Fruit fly (Drosophila melanogaster): ENCODE measurements around the gene CG17271.

CG17271 gene

DNA sequence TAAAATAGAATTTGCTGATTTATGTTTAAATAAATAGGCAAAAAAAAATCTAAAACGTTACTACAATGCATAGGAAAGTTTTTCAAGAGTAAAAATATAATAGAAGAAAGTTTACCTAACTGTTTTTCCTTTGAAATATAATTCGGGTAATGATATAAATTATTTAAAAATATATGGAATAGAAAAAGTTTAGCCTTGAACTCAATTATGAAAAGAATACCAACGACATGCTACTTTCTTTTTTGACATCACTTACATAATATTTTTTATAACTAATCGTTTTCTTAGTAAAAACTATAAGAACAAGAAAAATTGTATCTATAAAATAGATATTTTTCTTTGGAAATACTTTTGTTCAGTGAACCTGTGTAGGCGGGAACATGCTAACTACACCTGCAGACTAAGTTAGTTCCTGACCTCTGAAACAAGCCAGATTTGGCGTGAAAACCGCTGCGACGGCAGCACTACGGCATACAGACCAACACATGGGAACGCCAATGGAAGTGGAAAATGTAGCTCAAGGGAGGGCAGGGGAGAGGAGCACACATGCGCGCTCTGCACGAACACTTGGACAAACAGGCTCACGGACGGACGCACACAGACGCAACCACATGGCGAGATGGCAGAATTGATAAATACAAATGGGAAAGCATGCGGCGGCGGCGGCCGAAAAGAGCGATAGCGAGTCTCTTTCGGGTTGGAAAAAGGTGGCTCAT is 7.9 kb upstream of the CG17271 start (continued):
- TF ChIP-seq pan (optimal IDR thresholded peaks at IDR 0.05) (no peak), pan (GFP tag; optimal IDR thresholded peaks at IDR 0.05 in 1 of 2, IDR thresholded peaks at IDR 0.05 in 1 of 2) (peak in 1 of 2 experiments; percentile 73), pros (GFP tag; optimal IDR thresholded peaks at IDR 0.05) (peak; percentile 24), CG12236 (GFP tag; optimal IDR thresholded peaks at IDR 0.05) (no peak), Med (GFP tag) (peak; percentile 93), stwl (tag; optimal IDR thresholded peaks at IDR 0.05) (no peak), CG17829 (tag; optimal IDR thresholded peaks at IDR 0.05) (peak; percentile 16), Dfd (GFP tag; optimal IDR thresholded peaks at IDR 0.05) (no peak), bab2 (GFP tag; optimal IDR thresholded peaks at IDR 0.05) (no peak), Ravus (GFP tag; IDR thresholded peaks at IDR 0.05) (no peak), CG13424 (tag; optimal IDR thresholded peaks at IDR 0.05) (peak; percentile 28), CG18476 (GFP tag; optimal IDR thresholded peaks at IDR 0.05) (no peak), al (GFP tag; IDR thresholded peaks at IDR 0.05) (peak; percentile 41), CG16815 (GFP tag; optimal IDR thresholded peaks at IDR 0.05) (peak; percentile 41), D19B (GFP tag; optimal IDR thresholded peaks at IDR 0.05) (peak; percentile 13), disco-r (GFP tag; optimal IDR thresholded peaks at IDR 0.05) (no peak), Myb (GFP tag; optimal IDR thresholded peaks at IDR 0.05) (no peak), CG6689 (GFP tag; IDR thresholded peaks at IDR 0.05) (peak; percentile 32; the same call in 1 of the 2 replicates), CkIIα-i1 (GFP tag; IDR thresholded peaks at IDR 0.05) (no peak), CG34422 (GFP tag; IDR thresholded peaks at IDR 0.05) (peak; percentile 70; the same call in 2 of the 3 replicates), CG1832 (GFP tag; optimal IDR thresholded peaks at IDR 0.05) (no peak), lov (optimal IDR thresholded peaks at IDR 0.05) (no peak), lov (GFP tag; IDR thresholded peaks at IDR 0.05) (0 out of 3 replicates have a peak, but pooled peaks have one; percentile 59), BtbVII (GFP tag; optimal IDR thresholded peaks at IDR 0.05) (no peak), Hand (GFP tag; optimal IDR thresholded peaks at IDR 0.05) (no peak), CG12071 (GFP tag; optimal IDR thresholded peaks at IDR 0.05) (no peak), CG9876 (GFP tag; optimal IDR thresholded peaks at IDR 0.05) (no peak), HLH4C (GFP tag; IDR thresholded peaks at IDR 0.05; ENCODE audit: partially characterized antibody) (no peak), HmgZ (tag; optimal IDR thresholded peaks at IDR 0.05) (peak; percentile 62), maf-S (GFP tag; optimal IDR thresholded peaks at IDR 0.05) (no peak), CG3163 (GFP tag; optimal IDR thresholded peaks at IDR 0.05) (no peak), CG2120 (GFP tag; optimal IDR thresholded peaks at IDR 0.05) (no peak), CG11085 (GFP tag; IDR thresholded peaks at IDR 0.05) (no peak), NC2β (GFP tag; optimal IDR thresholded peaks at IDR 0.05) (no peak), zfh2 (GFP tag; optimal IDR thresholded peaks at IDR 0.05) (no peak), danr (GFP tag; IDR thresholded peaks at IDR 0.05) (no peak), CG32532 (GFP tag; IDR thresholded peaks at IDR 0.05) (peak; percentile 53), gcm2 (GFP tag; optimal IDR thresholded peaks at IDR 0.05) (no peak), CG9817 (tag; optimal IDR thresholded peaks at IDR 0.05) (no peak), CG43689 (GFP tag; IDR thresholded peaks at IDR 0.05) (no peak), CG10543 (GFP tag; optimal IDR thresholded peaks at IDR 0.05) (peak; percentile 93), CG2678 (tag; optimal IDR thresholded peaks at IDR 0.05) (peak; percentile 63), ems (GFP tag; optimal IDR thresholded peaks at IDR 0.05) (no peak), CG11093 (GFP tag; IDR thresholded peaks at IDR 0.05) (no peak), CG4282 (GFP tag; optimal IDR thresholded peaks at IDR 0.05) (no peak), CG17361 (GFP tag; IDR thresholded peaks at IDR 0.05) (peak; percentile 77), Xrp1 (GFP tag; IDR thresholded peaks at IDR 0.05) (no peak), Sry-δ (GFP tag; optimal IDR thresholded peaks at IDR 0.05) (no peak), Hr3 (GFP tag; optimal IDR thresholded peaks at IDR 0.05) (peak; percentile 38), Dad (GFP tag; optimal IDR thresholded peaks at IDR 0.05) (no peak), CG12391 (tag; optimal IDR thresholded peaks at IDR 0.05) (peak; percentile 45)
